Worm (Caenorhabditis elegans) whole organism, young adult: ENCODE data around the gene flp-28.

Experiments
- B0261.1 ChIP-seq: sonication (generic microtip); optimal IDR thresholded peaks from 2 replicates; lab custom pipeline; 2016; ENCODE audit warnings: mild to moderate bottlenecking, missing genetic modification characterization, moderate library complexity, missing compliant biosample characterization
- B0336.3 ChIP-seq: fragments of 200-800 bp; sonication (Bioruptor generic); IDR thresholded peaks from 2 replicates; pipeline ENCODE4 v1.3.6; 2022; ENCODE audit warnings: missing genetic modification characterization, missing compliant biosample characterization
- C06A6.2 ChIP-seq: fragments of 200-800 bp; sonication (Bioruptor generic); conservative IDR thresholded peaks from 2 replicates; pipeline ENCODE4 v1.3.6; 2022; ENCODE audit warnings: missing genetic modification characterization, missing compliant biosample characterization
- F52B5.7 ChIP-seq: sonication (generic microtip); optimal IDR thresholded peaks from 2 replicates; lab custom pipeline; 2016; ENCODE audit warnings: mild to moderate bottlenecking, missing genetic modification characterization, missing compliant biosample characterization
- F57C9.4 ChIP-seq: sonication (generic microtip); optimal IDR thresholded peaks from 2 replicates; lab custom pipeline; 2017; ENCODE audit warnings: mild to moderate bottlenecking, missing genetic modification characterization, missing compliant biosample characterization
- T07F8.4 ChIP-seq: sonication (generic microtip); optimal IDR thresholded peaks from 2 replicates; lab custom pipeline; 2016; ENCODE audit warnings: mild to moderate bottlenecking, missing genetic modification characterization, moderate library complexity, missing compliant biosample characterization
- Y67H2A.10 ChIP-seq: fragments of 200-800 bp; sonication (Bioruptor generic); conservative IDR thresholded peaks from 2 replicates; pipeline ENCODE4 v1.3.6; 2022; ENCODE audit warnings: missing genetic modification reagents, missing genetic modification characterization, missing compliant biosample characterization
- atf-7 ChIP-seq: sonication (generic microtip); optimal IDR thresholded peaks from 2 replicates; lab custom pipeline; 2017; ENCODE audit warnings: mild to moderate bottlenecking, missing genetic modification characterization, missing compliant biosample characterization
- bed-2 ChIP-seq: fragments of 200-800 bp; sonication (Bioruptor generic); IDR thresholded peaks from 2 replicates; pipeline ENCODE4 v1.3.6; 2022; ENCODE audit warnings: missing genetic modification reagents, missing genetic modification characterization, missing compliant biosample characterization
- ccch-3 ChIP-seq: fragments of 200-800 bp; sonication (Bioruptor generic); optimal IDR thresholded peaks from 2 replicates; lab custom pipeline; 2018; ENCODE audit warnings: mild to moderate bottlenecking, missing genetic modification characterization, missing compliant biosample characterization
- cebp-1 ChIP-seq, 2 experiments: fragments of 200-800 bp in 1 of 2; sonication (Bioruptor generic) in 1 of 2; sonication (generic microtip) in 1 of 2; IDR thresholded peaks in 1 of 2; optimal IDR thresholded peaks in 1 of 2; 2 replicates each; pipeline versions ENCODE4 v1.3.6 to Lab custom; 2017 to 2022; ENCODE audit warnings: missing compliant biosample characterization in 2 of 2, missing genetic modification characterization in 2 of 2, mild to moderate bottlenecking in 1 of 2, missing genetic modification reagents in 1 of 2, moderate library complexity in 1 of 2
- ceh-27 ChIP-seq: fragments of 200-800 bp; sonication (Bioruptor generic); optimal IDR thresholded peaks from 2 replicates; lab custom pipeline; 2018; ENCODE audit warnings: mild to moderate bottlenecking, missing genetic modification characterization, moderate library complexity, missing compliant biosample characterization
- ceh-79 ChIP-seq: sonication (generic microtip); optimal IDR thresholded peaks from 2 replicates; lab custom pipeline; 2017; ENCODE audit warnings: mild to moderate bottlenecking, missing genetic modification characterization, missing compliant biosample characterization
- ceh-91 ChIP-seq: fragments of 200-800 bp; sonication (Bioruptor generic); IDR thresholded peaks from 2 replicates; pipeline ENCODE4 v1.3.6; 2022; ENCODE audit warnings: missing genetic modification reagents, missing genetic modification characterization, missing compliant biosample characterization
- dox-1 ChIP-seq: fragments of 200-800 bp; sonication (Bioruptor generic); IDR thresholded peaks from 2 replicates; pipeline ENCODE4 v1.3.6; 2022; ENCODE audit warnings: missing genetic modification reagents, missing genetic modification characterization, missing compliant biosample characterization
- egl-44 ChIP-seq: fragments of 200-800 bp; sonication (Bioruptor generic); IDR thresholded peaks from 2 replicates; pipeline ENCODE4 v1.3.6; 2022; ENCODE audit warnings: missing genetic modification reagents, missing genetic modification characterization, missing compliant biosample characterization
- fkh-3 ChIP-seq: sonication (generic microtip); optimal IDR thresholded peaks from 2 replicates; lab custom pipeline; 2016; ENCODE audit warnings: mild to moderate bottlenecking, missing genetic modification characterization, missing compliant biosample characterization
- hmg-1.2 ChIP-seq: fragments of 200-800 bp; sonication (Bioruptor generic); IDR thresholded peaks from 2 replicates; pipeline ENCODE4 v1.3.6; 2022; ENCODE audit warnings: missing genetic modification reagents, missing genetic modification characterization, missing compliant biosample characterization
- let-526 ChIP-seq: fragments of 200-800 bp; sonication (Bioruptor generic); IDR thresholded peaks from 2 replicates; pipeline ENCODE4 v1.3.6; 2022; ENCODE audit warnings: missing genetic modification reagents, missing genetic modification characterization, missing compliant biosample characterization
- let-607 ChIP-seq, 2 experiments: fragments of 200-800 bp in 1 of 2; sonication (Bioruptor generic) in 1 of 2; sonication (generic microtip) in 1 of 2; optimal IDR thresholded peaks; 2 replicates each; lab custom pipeline; 2016 to 2018; ENCODE audit warnings: mild to moderate bottlenecking in 2 of 2, missing compliant biosample characterization in 2 of 2, missing genetic modification characterization in 2 of 2, moderate library complexity in 2 of 2, missing genotype in 1 of 2
- lin-35 ChIP-seq, 3 experiments: fragments of 150-350 bp in 2 of 3; sonication (generic microtip) in 1 of 3; optimal IDR thresholded peaks; 2 replicates each; lab custom pipeline; 2014 to 2018; ENCODE audit warnings: missing biosample characterization in 3 of 3, missing genetic modification characterization in 3 of 3, missing genetic modification reagents in 3 of 3
- madf-10 ChIP-seq: sonication (generic microtip); optimal IDR thresholded peaks from 2 replicates; lab custom pipeline; 2016; ENCODE audit warnings: mild to moderate bottlenecking, missing genetic modification characterization, missing compliant biosample characterization
- madf-3 ChIP-seq: fragments of 200-800 bp; sonication (Bioruptor generic); IDR thresholded peaks from 2 replicates; pipeline ENCODE4 v1.3.6; 2022; ENCODE audit warnings: missing genetic modification reagents, missing genetic modification characterization, missing compliant biosample characterization
- mcd-1 ChIP-seq: fragments of 200-800 bp; sonication (Bioruptor generic); IDR thresholded peaks from 2 replicates; pipeline ENCODE4 v1.3.6; 2022; ENCODE audit warnings: missing genetic modification reagents, missing genetic modification characterization, missing compliant biosample characterization
- mxl-1 ChIP-seq: sonication (generic microtip); optimal IDR thresholded peaks from 2 replicates; lab custom pipeline; 2016; ENCODE audit warnings: missing genetic modification characterization, missing compliant biosample characterization
- nhr-27 ChIP-seq: fragments of 200-800 bp; sonication (Bioruptor generic); optimal IDR thresholded peaks from 2 replicates; lab custom pipeline; 2018; ENCODE audit warnings: mild to moderate bottlenecking, missing genetic modification characterization, moderate library complexity, missing compliant biosample characterization
- nhr-80 ChIP-seq: sonication (generic microtip); optimal IDR thresholded peaks from 2 replicates; lab custom pipeline; 2016; ENCODE audit warnings: missing genetic modification characterization, missing compliant biosample characterization
- pha-4 ChIP-seq: fragments of 150-350 bp; sonication (generic microtip); optimal IDR thresholded peaks from 2 replicates; lab custom pipeline; 2014; ENCODE audit warnings: missing biosample characterization, missing genetic modification reagents, missing genetic modification characterization
- sdz-38 ChIP-seq: sonication (generic microtip); optimal IDR thresholded peaks from 2 replicates; lab custom pipeline; 2016; ENCODE audit warnings: missing genotype, missing genetic modification characterization, missing compliant biosample characterization
- snpc-3.4 ChIP-seq: sonication (generic microtip); optimal IDR thresholded peaks from 2 replicates; lab custom pipeline; 2017; ENCODE audit warnings: missing genetic modification characterization, mild to moderate bottlenecking, missing compliant biosample characterization, antibody characterized with exemption, moderate library complexity, missing genotype, missing genetic modification reagents
- snpc-4 ChIP-seq, 5 experiments: fragments of 150-350 bp in 1 of 5; sonication (generic microtip) in 4 of 5; optimal IDR thresholded peaks; 2 replicates each; lab custom pipeline; 2014 to 2018; ENCODE audit warnings: missing genetic modification characterization in 5 of 5, missing biosample characterization in 3 of 5, antibody characterized with exemption in 2 of 5, mild to moderate bottlenecking in 2 of 5, missing compliant biosample characterization in 2 of 5, missing genotype in 2 of 5, moderate library complexity in 2 of 5, missing genetic modification reagents in 1 of 5
- somi-1 ChIP-seq: fragments of 200-800 bp; sonication (Bioruptor generic); optimal IDR thresholded peaks from 2 replicates; lab custom pipeline; 2018; ENCODE audit warnings: mild to moderate bottlenecking, missing genetic modification characterization, missing compliant biosample characterization
- sptf-2 ChIP-seq: fragments of 200-800 bp; sonication (Bioruptor generic); optimal IDR thresholded peaks from 2 replicates; lab custom pipeline; 2018; ENCODE audit warnings: mild to moderate bottlenecking, missing genetic modification characterization, missing compliant biosample characterization
- unc-62 ChIP-seq: fragments of 150-350 bp; optimal IDR thresholded peaks from 2 replicates; lab custom pipeline; 2014; ENCODE audit warnings: missing biosample characterization, missing genetic modification reagents, missing genetic modification characterization
- xnd-1 ChIP-seq: sonication (generic microtip); optimal IDR thresholded peaks from 2 replicates; lab custom pipeline; 2016; ENCODE audit warnings: missing genotype, missing genetic modification reagents, missing genetic modification characterization, missing compliant biosample characterization
- ztf-26 ChIP-seq: sonication (generic microtip); optimal IDR thresholded peaks from 2 replicates; lab custom pipeline; 2017; ENCODE audit warnings: missing genetic modification characterization, missing compliant biosample characterization
- ztf-3 ChIP-seq: fragments of 200-800 bp; sonication (Bioruptor generic); optimal IDR thresholded peaks from 2 replicates; lab custom pipeline; 2018; ENCODE audit warnings: mild to moderate bottlenecking, missing genetic modification characterization, missing compliant biosample characterization

The flp-28 gene

ce11 chrX:10060475-10061011 is 27.2 kb downstream of the flp-28 start, which contains the start of gene ZC373.3:
TSS of gene ZC373.3 (plus strand) at chrX:10060525.
- no peak for TF ChIP-seq nhr-27 (tag; lab: Kevin White, UChicago)
- no peak for TF ChIP-seq sdz-38
- no peak for TF ChIP-seq snpc-3.4 (tag; lab: Kevin White, UChicago)
- no peak for TF ChIP-seq atf-7
- no peak for TF ChIP-seq xnd-1 (tag; lab: Kevin White, UChicago)
- no peak for TF ChIP-seq C06A6.2

- no peak for TF ChIP-seq mxl-1 (tag; lab: Kevin White, UChicago)
- TF ChIP-seq ceh-79 (tag; lab: Kevin White, UChicago), result no peak
- no peak for TF ChIP-seq snpc-4 (GFP tag; optimal IDR thresholded peaks at IDR 0.05; lab: Kevin White, UChicago)
- TF ChIP-seq snpc-4 (tag; optimal IDR thresholded peaks at IDR 0.05; lab: Kevin White, UChicago), result no peak
- no peak for TF ChIP-seq egl-44 (GFP tag; lab: Robert Waterston, UW)
- TF ChIP-seq mcd-1 (GFP tag; lab: Robert Waterston, UW), result no peak
Measured at ce11 chrX:10058332-10058731, 29.4 kb downstream of the flp-28 start, which contains the start of gene ZC373.2. TSS of gene ZC373.2 (minus strand) at chrX:10058432.

ce11 chrX:10054410-10054800 is 33.4 kb downstream of the flp-28 start:
- TF ChIP-seq B0336.3 (GFP tag; lab: Robert Waterston, UW), result no peak
- TF ChIP-seq hmg-1.2 (GFP tag; lab: Robert Waterston, UW), result no peak
- TF ChIP-seq madf-10 (tag; lab: Kevin White, UChicago), result no peak
- TF ChIP-seq madf-3, result no peak
- no peak for TF ChIP-seq nhr-27 (tag; lab: Kevin White, UChicago)
- no peak for TF ChIP-seq sptf-2 (GFP tag; lab: Kevin White, UChicago)
- no peak for TF ChIP-seq ceh-27 (GFP tag; lab: Kevin White, UChicago)
- TF ChIP-seq egl-44 (GFP tag; lab: Robert Waterston, UW), result no peak
- no peak for TF ChIP-seq bed-2 (GFP tag; lab: Robert Waterston, UW)
- no peak for TF ChIP-seq lin-35 (GFP tag; optimal IDR thresholded peaks at IDR 0.05; lab: Kevin White, UChicago)
- no peak for TF ChIP-seq B0261.1 (tag; lab: Kevin White, UChicago)
- no peak for TF ChIP-seq ccch-3 (GFP tag; lab: Kevin White, UChicago)
- no peak for TF ChIP-seq cebp-1 (GFP tag; IDR thresholded peaks at IDR 0.05; lab: Robert Waterston, UW)
- no peak for TF ChIP-seq cebp-1 (tag; optimal IDR thresholded peaks at IDR 0.05; lab: Kevin White, UChicago)
- TF ChIP-seq fkh-3 (tag; lab: Kevin White, UChicago), result no peak
- TF ChIP-seq ceh-91 (GFP tag; lab: Robert Waterston, UW), result no peak
- TF ChIP-seq unc-62 (GFP tag; lab: Kevin White, UChicago), result no peak

- TF ChIP-seq lin-35 (GFP tag; optimal IDR thresholded peaks at IDR 0.05; lab: Kevin White, UChicago) (no peak), nhr-80 (tag; lab: Kevin White, UChicago) (peak; percentile 9)
Measured at ce11 chrX:10053742-10054409, 33.9 kb downstream of the flp-28 start, which contains the start of gene cbs-1. TSS of gene cbs-1 (plus strand) at chrX:10054275.

ce11 chrX:10051625-10052024 is 36.1 kb downstream of the flp-28 start:
- no peak for TF ChIP-seq ztf-3 (GFP tag; lab: Kevin White, UChicago)
- peak in 1 of 2 experiments; percentile 37 for TF ChIP-seq let-607 (tag; optimal IDR thresholded peaks at IDR 0.05; lab: Kevin White, UChicago)
- no peak for TF ChIP-seq fkh-3 (tag; lab: Kevin White, UChicago)
- peak; percentile 5 for TF ChIP-seq madf-10 (tag; lab: Kevin White, UChicago)
- peak; percentile 44; the same call in 1 of the 2 replicates for TF ChIP-seq C06A6.2
- peak; percentile 44 for TF ChIP-seq ztf-26 (tag; lab: Kevin White, UChicago)
- TF ChIP-seq F52B5.7 (tag; lab: Kevin White, UChicago), result no peak
- peak; percentile 58 for TF ChIP-seq somi-1 (GFP tag; lab: Kevin White, UChicago)
- TF ChIP-seq atf-7, result peak; percentile 61
- TF ChIP-seq dox-1, result 0 out of 2 replicates have a peak, but pooled peaks have one; percentile 18
- TF ChIP-seq pha-4, result no peak
- TF ChIP-seq nhr-80 (tag; lab: Kevin White, UChicago), result peak; percentile 76
- no peak for TF ChIP-seq T07F8.4
- no peak for TF ChIP-seq F57C9.4
- no peak for TF ChIP-seq Y67H2A.10 (GFP tag; lab: Robert Waterston, UW)
- no peak for TF ChIP-seq let-526 (GFP tag; lab: Robert Waterston, UW)
